Fruit fly (Drosophila melanogaster) whole organism, embryonic: ENCODE measurements around the gene CG32812.
A peak's percentile ranks its signal among the peaks of the same experiment; 100 is the strongest.

Source experiments
- Adf1 ChIP-seq: fragments of 200-800 bp; sonication (Bioruptor generic); IDR thresholded peaks from 2 replicates; pipeline ENCODE4 v1.3.6; 2022; ENCODE audit warnings: missing biosample characterization, missing genetic modification characterization
- Atf6 ChIP-seq: fragments of 200-800 bp; sonication (Bioruptor generic); IDR thresholded peaks from 2 replicates; pipeline ENCODE4 v1.3.6; 2022; ENCODE audit warnings: missing biosample characterization, missing genetic modification characterization
- Blimp-1 ChIP-seq: fragments of 200-800 bp; sonication (Bioruptor generic); optimal IDR thresholded peaks from 3 replicates; lab custom pipeline; 2018; ENCODE audit warnings: missing biosample characterization, missing genetic modification characterization, mild to moderate bottlenecking, moderate library complexity, missing genetic modification reagents
- CG10209 ChIP-seq: fragments of 200-800 bp; sonication (Bioruptor generic); optimal IDR thresholded peaks from 3 replicates; lab custom pipeline; 2017; ENCODE audit warnings: missing biosample characterization, mild to moderate bottlenecking, missing genetic modification characterization, missing genetic modification reagents
- CG11085 ChIP-seq: fragments of 200-800 bp; sonication (Bioruptor generic); IDR thresholded peaks from 2 replicates; pipeline ENCODE4 v1.3.6; 2022; ENCODE audit warnings: missing biosample characterization, missing genetic modification characterization
- CG11560 ChIP-seq: fragments of 200-800 bp; sonication (Bioruptor generic); IDR thresholded peaks from 3 replicates; pipeline ENCODE4 v1.3.6; 2022; ENCODE audit warnings: missing biosample characterization, missing genetic modification characterization
- CG12769 ChIP-seq: fragments of 200-800 bp; sonication (Bioruptor generic); optimal IDR thresholded peaks from 2 replicates; lab custom pipeline; 2019; ENCODE audit warnings: missing biosample characterization, mild to moderate bottlenecking, missing genetic modification characterization, moderate library complexity
- CG16813 ChIP-seq: fragments of 200-800 bp; sonication (Bioruptor generic); IDR thresholded peaks from 3 replicates; pipeline ENCODE4 v1.3.6; 2022; ENCODE audit warnings: missing biosample characterization, missing genetic modification characterization; ENCODE audit not compliant: partially characterized antibody
- CG31365 ChIP-seq: fragments of 200-800 bp; sonication (Bioruptor generic); optimal IDR thresholded peaks from 2 replicates; lab custom pipeline; 2018; ENCODE audit warnings: missing biosample characterization, mild to moderate bottlenecking, missing genetic modification characterization
- CG34224 ChIP-seq: fragments of 200-800 bp; sonication (Bioruptor generic); IDR thresholded peaks from 3 replicates; pipeline ENCODE4 v1.3.6; 2022; ENCODE audit warnings: missing biosample characterization, missing genetic modification characterization; ENCODE audit not compliant: partially characterized antibody
- CG3995 ChIP-seq: fragments of 200-800 bp; sonication (Bioruptor generic); optimal IDR thresholded peaks from 3 replicates; lab custom pipeline; 2016; ENCODE audit warnings: missing biosample characterization, missing genetic modification characterization
- CG6683 ChIP-seq: fragments of 200-800 bp; sonication (Bioruptor generic); optimal IDR thresholded peaks from 2 replicates; lab custom pipeline; 2017; ENCODE audit warnings: missing biosample characterization, mild to moderate bottlenecking, missing genetic modification characterization, missing genetic modification reagents
- CG6765 ChIP-seq: fragments of 200-800 bp; sonication (Bioruptor generic); optimal IDR thresholded peaks from 3 replicates; lab custom pipeline; 2017; ENCODE audit warnings: missing biosample characterization, mild to moderate bottlenecking, missing genetic modification characterization
- CG7786 ChIP-seq: fragments of 200-800 bp; sonication (Bioruptor generic); optimal IDR thresholded peaks from 2 replicates; lab custom pipeline; 2016; ENCODE audit warnings: missing biosample characterization, missing genetic modification characterization
- CG8388 ChIP-seq: fragments of 200-800 bp; sonication (Bioruptor generic); optimal IDR thresholded peaks from 2 replicates; lab custom pipeline; 2019; ENCODE audit warnings: missing biosample characterization, mild to moderate bottlenecking, missing genetic modification characterization, moderate library complexity
- CG9437 ChIP-seq: fragments of 200-800 bp; sonication (Bioruptor generic); optimal IDR thresholded peaks from 2 replicates; lab custom pipeline; 2018; ENCODE audit warnings: missing biosample characterization, mild to moderate bottlenecking, missing genetic modification characterization
- D ChIP-seq, 2 experiments: fragments of 200-800 bp in 1 of 2; fragments of >200 bp in 1 of 2; sonication (Bioruptor generic) in 1 of 2; optimal IDR thresholded peaks; 2 replicates in 1 of 2; 3 replicates in 1 of 2; lab custom pipeline; 2017; ENCODE audit warnings: mild to moderate bottlenecking in 1 of 2, missing biosample characterization in 1 of 2, missing genetic modification characterization in 1 of 2, missing genetic modification reagents in 1 of 2
- Dll ChIP-seq: fragments of 200-800 bp; sonication (Bioruptor generic); IDR thresholded peaks from 4 replicates; pipeline ENCODE4 v1.3.6; 2022; ENCODE audit warnings: missing biosample characterization, missing genetic modification characterization; ENCODE audit not compliant: partially characterized antibody
- Doc2 ChIP-seq: fragments of 200-800 bp; sonication (Bioruptor generic); IDR thresholded peaks from 2 replicates; pipeline ENCODE4 v1.3.6; 2022; ENCODE audit warnings: missing biosample characterization, missing genetic modification characterization
- Gug ChIP-seq: fragments of 200-800 bp; sonication (Bioruptor generic); IDR thresholded peaks from 4 replicates; pipeline ENCODE4 v1.3.6; 2022; ENCODE audit warnings: missing biosample characterization, missing genetic modification characterization
- H15 ChIP-seq: fragments of 200-800 bp; sonication (Bioruptor generic); IDR thresholded peaks from 3 replicates; pipeline ENCODE4 v1.3.6; 2022; ENCODE audit warnings: missing biosample characterization, missing genetic modification characterization
- Hmr ChIP-seq: fragments of 200-800 bp; sonication (Bioruptor generic); optimal IDR thresholded peaks from 3 replicates; lab custom pipeline; 2017; ENCODE audit warnings: mild to moderate bottlenecking, missing biosample characterization, missing genetic modification reagents, missing genetic modification characterization
- Hr51 ChIP-seq, 2 experiments: fragments of 200-800 bp; sonication (Bioruptor generic); optimal IDR thresholded peaks; 2 replicates in 1 of 2; 3 replicates in 1 of 2; lab custom pipeline; 2016 to 2018; ENCODE audit warnings: missing biosample characterization in 2 of 2, missing genetic modification characterization in 2 of 2, mild to moderate bottlenecking in 1 of 2, moderate library complexity in 1 of 2
- Hr78 ChIP-seq, 2 experiments: fragments of 200-800 bp in 1 of 2; fragments of >200 bp in 1 of 2; sonication (Bioruptor generic) in 1 of 2; optimal IDR thresholded peaks; 2 replicates each; lab custom pipeline; 2017 to 2019; ENCODE audit warnings: missing biosample characterization in 2 of 2, missing genetic modification characterization in 2 of 2, mild to moderate bottlenecking in 1 of 2, moderate library complexity in 1 of 2
- Lim3 ChIP-seq: fragments of 200-800 bp; sonication (Bioruptor generic); IDR thresholded peaks from 2 replicates; pipeline ENCODE4 v1.3.6; 2022; ENCODE audit warnings: missing biosample characterization, missing genetic modification characterization
- Nf-YB ChIP-seq: fragments of 200-800 bp; sonication (Bioruptor generic); optimal IDR thresholded peaks from 3 replicates; lab custom pipeline; 2019; ENCODE audit warnings: missing biosample characterization, mild to moderate bottlenecking, missing genetic modification characterization, moderate library complexity
- PHDP ChIP-seq: fragments of 200-800 bp; sonication (Bioruptor generic); optimal IDR thresholded peaks from 3 replicates; lab custom pipeline; 2018; ENCODE audit warnings: missing biosample characterization, mild to moderate bottlenecking, missing genetic modification characterization, moderate library complexity
- Scr ChIP-seq: fragments of 200-800 bp; sonication (Bioruptor generic); IDR thresholded peaks from 2 replicates; pipeline ENCODE4 v1.3.6; 2022; ENCODE audit warnings: missing biosample characterization, missing genetic modification characterization; ENCODE audit not compliant: partially characterized antibody
- Spps ChIP-seq: fragments of 200-800 bp; sonication (Bioruptor generic); optimal IDR thresholded peaks from 2 replicates; lab custom pipeline; 2018; ENCODE audit warnings: missing biosample characterization, mild to moderate bottlenecking, missing genetic modification characterization
- chif ChIP-seq, 2 experiments: fragments of 200-800 bp; sonication (Bioruptor generic); optimal IDR thresholded peaks; 3 replicates each; lab custom pipeline; 2016; ENCODE audit warnings: missing biosample characterization in 2 of 2, missing genetic modification characterization in 2 of 2
- chinmo ChIP-seq: fragments of 200-800 bp; sonication (Bioruptor generic); IDR thresholded peaks from 4 replicates; pipeline ENCODE4 v1.3.6; 2022; ENCODE audit warnings: missing biosample characterization, missing genetic modification characterization; ENCODE audit not compliant: partially characterized antibody
- chn ChIP-seq: fragments of 200-800 bp; sonication (Bioruptor generic); optimal IDR thresholded peaks from 2 replicates; lab custom pipeline; 2016; ENCODE audit warnings: missing biosample characterization, missing genetic modification characterization
- crol ChIP-seq: fragments of 200-800 bp; sonication (Bioruptor generic); IDR thresholded peaks from 2 replicates; pipeline ENCODE4 v1.3.6; 2022; ENCODE audit warnings: missing biosample characterization, missing genetic modification characterization
- dimm ChIP-seq: fragments of 200-800 bp; sonication (Bioruptor generic); IDR thresholded peaks from 2 replicates; pipeline ENCODE4 v1.3.6; 2022; ENCODE audit warnings: missing biosample characterization, missing genetic modification characterization
- dmrt11E ChIP-seq: fragments of 200-800 bp; sonication (Bioruptor generic); optimal IDR thresholded peaks from 3 replicates; lab custom pipeline; 2018; ENCODE audit warnings: missing biosample characterization, mild to moderate bottlenecking, missing genetic modification characterization, moderate library complexity
- dysf ChIP-seq: fragments of 200-800 bp; sonication (Bioruptor generic); IDR thresholded peaks from 3 replicates; pipeline ENCODE4 v1.3.6; 2022; ENCODE audit warnings: missing biosample characterization, missing genetic modification characterization
- en ChIP-seq: fragments of 200-800 bp; sonication (Bioruptor generic); optimal IDR thresholded peaks from 2 replicates; lab custom pipeline; 2016; ENCODE audit warnings: missing biosample characterization, missing genetic modification characterization
- eve ChIP-seq, 2 experiments: fragments of >200 bp; optimal IDR thresholded peaks; 2 replicates each; lab custom pipeline; 2017; ENCODE audit warnings: missing biosample characterization in 2 of 2, missing genetic modification characterization in 2 of 2
- ftz-f1 ChIP-seq: fragments of 200-800 bp; sonication (Bioruptor generic); optimal IDR thresholded peaks from 2 replicates; lab custom pipeline; 2016; ENCODE audit warnings: missing biosample characterization, missing genetic modification characterization
- h ChIP-seq: fragments of >200 bp; optimal IDR thresholded peaks from 2 replicates; lab custom pipeline; 2017
- hbn ChIP-seq: fragments of 200-800 bp; sonication (Bioruptor generic); IDR thresholded peaks from 2 replicates; pipeline ENCODE4 v1.3.6; 2022; ENCODE audit warnings: missing biosample characterization, missing genetic modification characterization; ENCODE audit not compliant: partially characterized antibody
- lola ChIP-seq, 3 experiments: fragments of >200 bp in 2 of 3; fragments of 200-800 bp in 1 of 3; sonication (Bioruptor generic) in 1 of 3; optimal IDR thresholded peaks; 2 replicates each; lab custom pipeline; 2017 to 2019; ENCODE audit warnings: missing biosample characterization in 3 of 3, missing genetic modification characterization in 3 of 3, mild to moderate bottlenecking in 1 of 3, moderate library complexity in 1 of 3
- p53 ChIP-seq: fragments of 200-800 bp; sonication (Bioruptor generic); optimal IDR thresholded peaks from 2 replicates; lab custom pipeline; 2016; ENCODE audit warnings: missing biosample characterization, missing genetic modification characterization
- pfk ChIP-seq: fragments of 200-800 bp; sonication (Bioruptor generic); optimal IDR thresholded peaks from 2 replicates; lab custom pipeline; 2018; ENCODE audit warnings: missing biosample characterization, mild to moderate bottlenecking, missing genetic modification characterization, moderate library complexity
- sd ChIP-seq: fragments of 200-800 bp; sonication (Bioruptor generic); optimal IDR thresholded peaks from 3 replicates; lab custom pipeline; 2018; ENCODE audit warnings: missing biosample characterization, mild to moderate bottlenecking, missing genetic modification characterization, moderate library complexity
- slbo ChIP-seq: fragments of 200-800 bp; sonication (Bioruptor generic); IDR thresholded peaks from 2 replicates; pipeline ENCODE4 v1.3.6; 2022; ENCODE audit warnings: missing biosample characterization, missing genetic modification characterization
- slou ChIP-seq: fragments of 200-800 bp; sonication (Bioruptor generic); optimal IDR thresholded peaks from 3 replicates; lab custom pipeline; 2016; ENCODE audit warnings: missing biosample characterization, missing genetic modification characterization
- sug ChIP-seq: fragments of 200-800 bp; optimal IDR thresholded peaks from 2 replicates; lab custom pipeline; 2019; ENCODE audit warnings: missing biosample characterization, mild to moderate bottlenecking, missing genetic modification characterization, moderate library complexity

Gene CG32812

DNA sequence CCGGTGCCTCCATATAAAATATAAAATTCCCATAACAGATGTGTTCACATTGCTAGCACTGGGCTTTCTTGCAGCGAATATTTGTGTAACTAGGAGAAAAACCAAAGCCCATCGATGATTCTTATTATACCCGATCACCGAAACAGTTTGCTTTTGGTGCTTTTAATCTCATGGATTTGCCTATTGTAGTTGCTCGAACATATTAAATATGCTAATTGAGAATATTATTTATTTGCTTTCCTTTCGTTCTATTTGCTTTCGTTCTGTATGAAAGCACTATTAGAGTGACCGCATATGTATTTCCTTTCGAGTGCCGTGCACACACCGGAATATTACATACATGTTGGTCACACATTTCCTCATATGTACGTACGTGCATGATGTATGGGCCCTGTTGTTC lies 16.4 kb upstream of the CG32812 start (continued):
- TF ChIP-seq CG11085 (GFP tag; lab: Robert Waterston, UW) (peak; percentile 40; the same call in 1 of the 2 replicates), Atf6 (GFP tag; lab: Robert Waterston, UW) (peak; percentile 54), Blimp-1 (GFP tag; lab: Kevin White, UChicago) (peak; percentile 24), CG8388 (GFP tag; lab: Kevin White, UChicago) (peak; percentile 34), D (optimal IDR thresholded peaks at IDR 0.05; lab: Kevin White, UChicago) (no peak), D (GFP tag; optimal IDR thresholded peaks at IDR 0.05; lab: Kevin White, UChicago) (peak; percentile 7), Gug (GFP tag; lab: Robert Waterston, UW) (0 out of 4 replicates have a peak, but pooled peaks have one; percentile 11), Spps (tag; lab: Kevin White, UChicago) (no peak), h (lab: Kevin White, UChicago) (no peak), en (no peak), CG6765 (GFP tag; lab: Kevin White, UChicago) (peak; percentile 43), CG9437 (peak; percentile 16), eve (GFP tag; optimal IDR thresholded peaks at IDR 0.05; lab: Kevin White, UChicago) (peak in 1 of 2 experiments; percentile 47)
- TF ChIP-seq, all 482 proteins: peak for 161

dm6 chrX:1271080-1271479 lies 16.0 kb upstream of the CG32812 start:
- TF ChIP-seq slou (GFP tag; lab: Kevin White, UChicago) (no peak), Lim3 (no peak), PHDP (tag; lab: Kevin White, UChicago) (no peak), Hmr (no peak), chinmo (GFP tag; lab: Robert Waterston, UW) (0 out of 4 replicates have a peak, but pooled peaks have one; percentile 47), CG6683 (GFP tag; lab: Kevin White, UChicago) (no peak), CG31365 (tag; lab: Kevin White, UChicago) (no peak), lola (GFP tag; optimal IDR thresholded peaks at IDR 0.05; lab: Kevin White, UChicago) (no peak), CG3995 (GFP tag; lab: Kevin White, UChicago) (no peak), hbn (GFP tag; lab: Robert Waterston, UW) (no peak), p53 (GFP tag; lab: Kevin White, UChicago) (no peak), slbo (GFP tag; lab: Robert Waterston, UW) (no peak), CG12769 (tag; lab: Kevin White, UChicago) (peak; percentile 13), crol (GFP tag; lab: Robert Waterston, UW) (0 out of 2 replicates have a peak, but pooled peaks have one; percentile 25), pfk (peak; percentile 51), Adf1 (GFP tag; lab: Robert Waterston, UW) (peak; percentile 71), Hr51 (GFP tag; optimal IDR thresholded peaks at IDR 0.05; lab: Kevin White, UChicago) (no peak), sd (tag; lab: Kevin White, UChicago) (peak; percentile 84), chn (GFP tag; lab: Kevin White, UChicago) (no peak), chif (GFP tag; optimal IDR thresholded peaks at IDR 0.05; lab: Kevin White, UChicago) (no peak), H15 (GFP tag; lab: Robert Waterston, UW) (no peak), dimm (no peak)

- TF ChIP-seq Nf-YB (GFP tag; lab: Kevin White, UChicago) (no peak), Doc2 (GFP tag; lab: Robert Waterston, UW) (no peak), dmrt11E (tag; lab: Kevin White, UChicago) (peak; percentile 23), ftz-f1 (GFP tag; lab: Kevin White, UChicago) (no peak), CG7786 (GFP tag; lab: Kevin White, UChicago) (peak; percentile 37), sug (no peak), CG34224 (GFP tag; lab: Robert Waterston, UW) (no peak), Dll (GFP tag; lab: Robert Waterston, UW) (no peak), CG16813 (GFP tag; lab: Robert Waterston, UW) (no peak), Scr (no peak), CG11085 (GFP tag; lab: Robert Waterston, UW) (no peak), dysf (peak; percentile 72), CG10209 (GFP tag; lab: Kevin White, UChicago) (peak; percentile 54), Hr78 (GFP tag; optimal IDR thresholded peaks at IDR 0.05; lab: Kevin White, UChicago) (no peak), CG11560 (tag; lab: Robert Waterston, UW) (0 out of 3 replicates have a peak, but pooled peaks have one; percentile 57)
Measured at dm6 chrX:1272848-1273247, 14.2 kb upstream of the CG32812 start.
